Fruit fly (Drosophila melanogaster): Measurements from ENCODE around the gene RpS21.

The RpS21 gene

dm6 chr2L:2855773-2856615, at the start of gene RpS21, which contains the start of gene CG3104 (continued):
- peak; percentile 84 for TF ChIP-seq CG13296 (GFP tag; optimal IDR thresholded peaks at IDR 0.05)
- TF ChIP-seq Nf-YB (GFP tag; optimal IDR thresholded peaks at IDR 0.05): peak; percentile 65
- TF ChIP-seq CG17829 (tag; optimal IDR thresholded peaks at IDR 0.05): peak; percentile 82
- TF ChIP-seq Doc2 (GFP tag; IDR thresholded peaks at IDR 0.05): no peak; the same call in none of the 2 replicates
- TF ChIP-seq Side (GFP tag; optimal IDR thresholded peaks at IDR 0.05): peak; percentile 81
- peak; percentile 74 for TF ChIP-seq Six4 (GFP tag; optimal IDR thresholded peaks at IDR 0.05)
- TF ChIP-seq rib (GFP tag; IDR thresholded peaks at IDR 0.05): peak; percentile 31; the same call in 1 of the 2 replicates
- peak; percentile 99 for TF ChIP-seq YL-1 (GFP tag; optimal IDR thresholded peaks at IDR 0.05)
- peak; percentile 64 for TF ChIP-seq Atf-2 (GFP tag; optimal IDR thresholded peaks at IDR 0.05)
- peak; percentile 70 for TF ChIP-seq CG2116 (GFP tag; optimal IDR thresholded peaks at IDR 0.05)
- peak; percentile 76 for TF ChIP-seq CG17359 (tag; optimal IDR thresholded peaks at IDR 0.05)
- TF ChIP-seq bigmax (GFP tag; optimal IDR thresholded peaks at IDR 0.05): peak; percentile 63
- TF ChIP-seq Gug (GFP tag; IDR thresholded peaks at IDR 0.05): peak; percentile 88
- TF ChIP-seq CG11247 (GFP tag; IDR thresholded peaks at IDR 0.05): peak; percentile 95
- peak; percentile 82 for TF ChIP-seq Optix (GFP tag; IDR thresholded peaks at IDR 0.05)
- peak; percentile 67 for TF ChIP-seq CG6813 (GFP tag; optimal IDR thresholded peaks at IDR 0.05)
- TF ChIP-seq sob (GFP tag; IDR thresholded peaks at IDR 0.05): peak; percentile 94
- TF ChIP-seq Fer3 (tag; optimal IDR thresholded peaks at IDR 0.05): peak; percentile 82
- no peak for TF ChIP-seq dan (GFP tag; IDR thresholded peaks at IDR 0.05)
- TF ChIP-seq CG6175 (GFP tag; IDR thresholded peaks at IDR 0.05): peak; percentile 87
- TF ChIP-seq CG11093 (GFP tag; IDR thresholded peaks at IDR 0.05): peak; percentile 62; the same call in 2 of the 3 replicates
- peak; percentile 96 for TF ChIP-seq sens (GFP tag)
- peak; percentile 77 for TF ChIP-seq Dad (GFP tag; optimal IDR thresholded peaks at IDR 0.05)
- peak; percentile 61 for TF ChIP-seq cas (GFP tag; IDR thresholded peaks at IDR 0.05)
- TF ChIP-seq Hr78 (GFP tag; optimal IDR thresholded peaks at IDR 0.05): no peak
- TF ChIP-seq Hr39 (optimal IDR thresholded peaks at IDR 0.05): no peak
- TF ChIP-seq wek (GFP tag; optimal IDR thresholded peaks at IDR 0.05): peak; percentile 80
- no peak for TF ChIP-seq aop (GFP tag; IDR thresholded peaks at IDR 0.05)
- peak; percentile 70; the same call in 1 of the 2 replicates for TF ChIP-seq Nf-YA (GFP tag; IDR thresholded peaks at IDR 0.05)
- peak; percentile 80 for TF ChIP-seq odd (GFP tag; optimal IDR thresholded peaks at IDR 0.05)
- TF ChIP-seq CG4854 (GFP tag; optimal IDR thresholded peaks at IDR 0.05): peak; percentile 75
- peak; percentile 75 for TF ChIP-seq CG1603 (tag; optimal IDR thresholded peaks at IDR 0.05)
- TF ChIP-seq HLH4C (GFP tag; IDR thresholded peaks at IDR 0.05; ENCODE audit: partially characterized antibody): no peak
- TF ChIP-seq CG10321 (GFP tag; IDR thresholded peaks at IDR 0.05): peak; percentile 71; the same call in 1 of the 2 replicates
- TF ChIP-seq onecut (GFP tag; IDR thresholded peaks at IDR 0.05): peak; percentile 91
- TF ChIP-seq Scr (GFP tag; IDR thresholded peaks at IDR 0.05; ENCODE audit: partially characterized antibody): no peak
- TF ChIP-seq NC2α (GFP tag; optimal IDR thresholded peaks at IDR 0.05): peak; percentile 64
- TF ChIP-seq Ptx1 (GFP tag; IDR thresholded peaks at IDR 0.05): peak; percentile 87
- peak; percentile 60 for TF ChIP-seq fd96Cb (tag; optimal IDR thresholded peaks at IDR 0.05)
- no peak for TF ChIP-seq hth (optimal IDR thresholded peaks at IDR 0.05)
- TF ChIP-seq Blimp-1 (GFP tag; optimal IDR thresholded peaks at IDR 0.05): peak; percentile 48
- peak; percentile 88 for TF ChIP-seq CG5245 (GFP tag; optimal IDR thresholded peaks at IDR 0.05)
- peak in 1 of 3 experiments; percentile 72 for TF ChIP-seq Stat92E (GFP tag; optimal IDR thresholded peaks at IDR 0.05)
- TF ChIP-seq CoRest (tag; optimal IDR thresholded peaks at IDR 0.05): peak; percentile 84
- peak; percentile 61 for TF ChIP-seq HmgD (GFP tag; optimal IDR thresholded peaks at IDR 0.05)
- TF ChIP-seq Sry-δ (GFP tag; optimal IDR thresholded peaks at IDR 0.05): peak; percentile 59
- peak; percentile 94 for TF ChIP-seq caup (GFP tag; optimal IDR thresholded peaks at IDR 0.05; ENCODE audit: severe bottlenecking)
- peak; percentile 95 for TF ChIP-seq CG11085 (GFP tag; IDR thresholded peaks at IDR 0.05)
- no peak for TF ChIP-seq tll (GFP tag; optimal IDR thresholded peaks at IDR 0.05)

Measured in whole organism, embryonic.